Fruit fly (Drosophila melanogaster) whole organism, embryonic: Measurements from ENCODE around the gene CG31549.

Experiments
- BEAF-32 ChIP-seq: fragments of 200-800 bp; sonication (Bioruptor generic); optimal IDR thresholded peaks from 3 replicates; lab custom pipeline; 2017; ENCODE audit warnings: missing biosample characterization, missing genetic modification characterization, mild to moderate bottlenecking, moderate library complexity, missing genetic modification reagents
- CG10267 ChIP-seq: fragments of 200-800 bp; sonication (Bioruptor generic); optimal IDR thresholded peaks from 2 replicates; lab custom pipeline; 2018; ENCODE audit warnings: missing biosample characterization, mild to moderate bottlenecking, missing genetic modification characterization, moderate library complexity
- CG11093 ChIP-seq: fragments of 200-800 bp; sonication (Bioruptor generic); IDR thresholded peaks from 3 replicates; pipeline ENCODE4 v1.3.6; 2022; ENCODE audit warnings: missing biosample characterization, missing genetic modification characterization
- CG11456 ChIP-seq: fragments of 200-800 bp; sonication (Bioruptor generic); IDR thresholded peaks from 3 replicates; pipeline ENCODE4 v1.3.6; 2022; ENCODE audit warnings: missing biosample characterization, missing genetic modification characterization
- CG12659 ChIP-seq: fragments of 200-800 bp; sonication (Bioruptor generic); optimal IDR thresholded peaks from 3 replicates; lab custom pipeline; 2017; ENCODE audit warnings: mild to moderate bottlenecking, missing biosample characterization, missing genetic modification reagents, missing genetic modification characterization
- CG16779 ChIP-seq: fragments of 200-800 bp; sonication (Bioruptor generic); IDR thresholded peaks from 2 replicates; pipeline ENCODE4 v1.3.6; 2022; ENCODE audit warnings: missing biosample characterization, missing genetic modification characterization
- CG17186 ChIP-seq: fragments of 200-800 bp; sonication (Bioruptor generic); optimal IDR thresholded peaks from 3 replicates; lab custom pipeline; 2017; ENCODE audit warnings: missing biosample characterization, missing genetic modification reagents, missing genetic modification characterization
- CG30020 ChIP-seq: fragments of 200-800 bp; optimal IDR thresholded peaks from 2 replicates; lab custom pipeline; 2019; ENCODE audit warnings: missing biosample characterization, mild to moderate bottlenecking, missing genetic modification characterization, moderate library complexity
- CG33213 ChIP-seq: fragments of 200-800 bp; sonication (Bioruptor generic); optimal IDR thresholded peaks from 3 replicates; lab custom pipeline; 2016; ENCODE audit warnings: missing biosample characterization, missing genetic modification characterization
- CG3407 ChIP-seq: fragments of 200-800 bp; sonication (Bioruptor generic); optimal IDR thresholded peaks from 2 replicates; lab custom pipeline; 2018; ENCODE audit warnings: missing biosample characterization, mild to moderate bottlenecking, missing genetic modification characterization
- CG4360 ChIP-seq: fragments of 200-800 bp; sonication (Bioruptor generic); IDR thresholded peaks from 2 replicates; pipeline ENCODE4 v1.3.6; 2022; ENCODE audit warnings: missing biosample characterization, missing genetic modification characterization
- CG7372 ChIP-seq: fragments of 200-800 bp; sonication (Bioruptor generic); IDR thresholded peaks from 2 replicates; pipeline ENCODE4 v1.3.6; 2022; ENCODE audit warnings: missing biosample characterization, missing genetic modification characterization
- CG8089 ChIP-seq: fragments of 200-800 bp; sonication (Bioruptor generic); optimal IDR thresholded peaks from 3 replicates; lab custom pipeline; 2016; ENCODE audit warnings: missing biosample characterization, missing genetic modification characterization
- CG8478 ChIP-seq: fragments of >200 bp; optimal IDR thresholded peaks from 2 replicates; lab custom pipeline; 2018
- CTCF ChIP-seq: fragments of 200-800 bp; sonication (Bioruptor generic); optimal IDR thresholded peaks from 2 replicates; lab custom pipeline; 2017; ENCODE audit warnings: missing biosample characterization, mild to moderate bottlenecking, missing genetic modification characterization, moderate library complexity
- D19A ChIP-seq: fragments of 200-800 bp; optimal IDR thresholded peaks from 3 replicates; lab custom pipeline; 2019; ENCODE audit warnings: missing biosample characterization, mild to moderate bottlenecking, missing genetic modification characterization, moderate library complexity
- Deaf1 ChIP-seq: fragments of 200-800 bp; optimal IDR thresholded peaks from 3 replicates; lab custom pipeline; 2019; ENCODE audit warnings: missing biosample characterization, mild to moderate bottlenecking, missing genetic modification characterization, moderate library complexity
- Dfd ChIP-seq, 2 experiments: fragments of >200 bp; optimal IDR thresholded peaks; 2 replicates each; lab custom pipeline; 2017; ENCODE audit warnings: missing biosample characterization in 2 of 2, missing genetic modification characterization in 2 of 2
- ERR ChIP-seq: fragments of 200-800 bp; sonication (Bioruptor generic); optimal IDR thresholded peaks from 2 replicates; lab custom pipeline; 2016; ENCODE audit warnings: missing biosample characterization, missing genetic modification characterization
- Ets65A ChIP-seq: fragments of 200-800 bp; sonication (Bioruptor generic); peaks from one replicate; lab custom pipeline; 2016; ENCODE audit warnings: missing biosample characterization, missing genetic modification characterization
- HHEX ChIP-seq: fragments of 200-800 bp; sonication (Bioruptor generic); optimal IDR thresholded peaks from 3 replicates; lab custom pipeline; 2017; ENCODE audit warnings: missing biosample characterization, mild to moderate bottlenecking, missing genetic modification characterization, missing genetic modification reagents
- MBD-R2 ChIP-seq: fragments of 200-800 bp; sonication (Bioruptor generic); IDR thresholded peaks from 2 replicates; pipeline ENCODE4 v1.3.6; 2022; ENCODE audit warnings: missing biosample characterization, missing genetic modification characterization
- Med ChIP-seq: fragments of 200-800 bp; sonication (Bioruptor generic); peaks from one replicate; lab custom pipeline; 2016; ENCODE audit warnings: missing biosample characterization, missing genetic modification characterization, mild to moderate bottlenecking, inconsistent platforms, moderate library complexity
- NC2α ChIP-seq: fragments of 200-800 bp; sonication (Bioruptor generic); optimal IDR thresholded peaks from 2 replicates; lab custom pipeline; 2016; ENCODE audit warnings: missing biosample characterization, missing genetic modification characterization
- Neu2 ChIP-seq: fragments of 200-800 bp; sonication (Bioruptor generic); optimal IDR thresholded peaks from 3 replicates; lab custom pipeline; 2016; ENCODE audit warnings: missing biosample characterization, missing genetic modification characterization, borderline replicate concordance
- Pdp1 ChIP-seq, 2 experiments: fragments of 200-800 bp; sonication (Bioruptor generic); optimal IDR thresholded peaks; 3 replicates each; lab custom pipeline; 2016; ENCODE audit warnings: missing biosample characterization in 2 of 2, missing genetic modification characterization in 2 of 2, mild to moderate bottlenecking in 1 of 2, moderate library complexity in 1 of 2
- abd-A ChIP-seq: fragments of 200-800 bp; sonication (Bioruptor generic); optimal IDR thresholded peaks from 3 replicates; lab custom pipeline; 2019; ENCODE audit warnings: missing biosample characterization, mild to moderate bottlenecking, missing genetic modification characterization, moderate library complexity
- br ChIP-seq: fragments of >200 bp; optimal IDR thresholded peaks from 2 replicates; lab custom pipeline; 2017
- caup ChIP-seq: fragments of 200-800 bp; sonication (Bioruptor generic); optimal IDR thresholded peaks from 3 replicates; lab custom pipeline; 2017; ENCODE audit warnings: missing biosample characterization, mild to moderate bottlenecking, missing genetic modification characterization, moderate library complexity; ENCODE audit not compliant: severe bottlenecking
- ci ChIP-seq: fragments of 200-800 bp; sonication (Bioruptor generic); IDR thresholded peaks from 3 replicates; pipeline ENCODE4 v1.3.6; 2022; ENCODE audit warnings: missing biosample characterization, missing genetic modification characterization
- crp ChIP-seq, 2 experiments: fragments of 200-800 bp; sonication (Bioruptor generic); optimal IDR thresholded peaks; 2 replicates in 1 of 2; 3 replicates in 1 of 2; lab custom pipeline; 2017; ENCODE audit warnings: missing biosample characterization in 2 of 2, missing genetic modification characterization in 2 of 2, mild to moderate bottlenecking in 1 of 2, moderate library complexity in 1 of 2
- esg ChIP-seq: fragments of 200-800 bp; sonication (Bioruptor generic); conservative IDR thresholded peaks from 2 replicates; pipeline ENCODE4 v1.3.6; 2022; ENCODE audit warnings: missing biosample characterization, missing genetic modification characterization
- exex ChIP-seq: fragments of 200-800 bp; sonication (Bioruptor generic); optimal IDR thresholded peaks from 4 replicates; lab custom pipeline; 2018; ENCODE audit warnings: missing biosample characterization, mild to moderate bottlenecking, missing genetic modification characterization, moderate library complexity
- inv ChIP-seq: fragments of 200-800 bp; sonication (Bioruptor generic); IDR thresholded peaks from 2 replicates; pipeline ENCODE4 v1.3.6; 2022; ENCODE audit warnings: missing biosample characterization, missing genetic modification characterization; ENCODE audit not compliant: partially characterized antibody
- jing ChIP-seq: fragments of 200-800 bp; sonication (Bioruptor generic); optimal IDR thresholded peaks from 2 replicates; lab custom pipeline; 2018; ENCODE audit warnings: missing biosample characterization, mild to moderate bottlenecking, missing genetic modification characterization
- lola ChIP-seq, 3 experiments: fragments of >200 bp in 2 of 3; fragments of 200-800 bp in 1 of 3; sonication (Bioruptor generic) in 1 of 3; optimal IDR thresholded peaks; 2 replicates each; lab custom pipeline; 2017 to 2019; ENCODE audit warnings: missing biosample characterization in 3 of 3, missing genetic modification characterization in 3 of 3, mild to moderate bottlenecking in 1 of 3, moderate library complexity in 1 of 3
- nom ChIP-seq: fragments of 200-800 bp; sonication (Bioruptor generic); optimal IDR thresholded peaks from 2 replicates; lab custom pipeline; 2017; ENCODE audit warnings: missing biosample characterization, missing genetic modification characterization, mild to moderate bottlenecking, moderate library complexity, missing genetic modification reagents
- peb ChIP-seq: fragments of 200-800 bp; sonication (Bioruptor generic); IDR thresholded peaks from 2 replicates; pipeline ENCODE4 v1.3.6; 2022; ENCODE audit warnings: missing biosample characterization, missing genetic modification characterization
- rib ChIP-seq: fragments of 200-800 bp; sonication (Bioruptor generic); IDR thresholded peaks from 2 replicates; pipeline ENCODE4 v1.3.6; 2022; ENCODE audit warnings: missing biosample characterization, missing genetic modification characterization
- ro ChIP-seq: fragments of 200-800 bp; sonication (Bioruptor generic); IDR thresholded peaks from 2 replicates; pipeline ENCODE4 v1.3.6; 2022; ENCODE audit warnings: missing biosample characterization, missing genetic modification characterization
- sens ChIP-seq: fragments of 200-800 bp; sonication (Bioruptor generic); peaks from one replicate; lab custom pipeline; 2016; ENCODE audit warnings: missing biosample characterization, missing genetic modification characterization
- sim ChIP-seq: fragments of 200-800 bp; sonication (Bioruptor generic); IDR thresholded peaks from 2 replicates; pipeline ENCODE4 v1.3.6; 2022; ENCODE audit warnings: missing biosample characterization, missing genetic modification characterization
- sqz ChIP-seq: fragments of 200-800 bp; sonication (Bioruptor generic); optimal IDR thresholded peaks from 3 replicates; lab custom pipeline; 2018; ENCODE audit warnings: missing biosample characterization, mild to moderate bottlenecking, missing genetic modification characterization
- stwl ChIP-seq: fragments of 200-800 bp; sonication (Bioruptor generic); optimal IDR thresholded peaks from 3 replicates; lab custom pipeline; 2018; ENCODE audit warnings: missing biosample characterization, mild to moderate bottlenecking, missing genetic modification characterization, moderate library complexity
- sug ChIP-seq: fragments of 200-800 bp; optimal IDR thresholded peaks from 2 replicates; lab custom pipeline; 2019; ENCODE audit warnings: missing biosample characterization, mild to moderate bottlenecking, missing genetic modification characterization, moderate library complexity
- vvl ChIP-seq: fragments of 200-800 bp; sonication (Bioruptor generic); IDR thresholded peaks from 2 replicates; pipeline ENCODE4 v1.3.6; 2022; ENCODE audit warnings: missing biosample characterization, missing genetic modification characterization

The CG31549 gene

DNA sequence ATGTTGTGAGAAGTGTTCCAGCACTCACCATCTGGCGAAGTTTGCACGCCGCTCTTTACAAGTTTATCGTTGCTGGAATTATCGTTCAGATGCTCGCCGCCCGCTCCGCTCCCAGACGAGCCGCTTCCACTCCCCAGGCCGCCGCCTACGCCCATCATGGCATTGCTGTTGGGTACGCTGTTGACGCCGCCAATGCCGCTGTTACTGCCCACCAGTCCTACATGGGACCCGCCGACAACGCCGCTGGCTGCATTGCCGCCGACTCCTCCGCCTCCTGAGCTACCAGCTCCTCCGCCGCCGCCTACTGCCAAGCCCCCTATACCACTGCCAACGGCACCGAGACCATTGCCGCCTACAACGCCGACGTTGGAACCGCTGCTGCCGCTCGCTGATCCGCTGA is 23.6 kb upstream of the CG31549 start:
- TF ChIP-seq CG11093 (GFP tag; lab: Robert Waterston, UW) (0 out of 3 replicates have a peak, but pooled peaks have one; percentile 40), inv (GFP tag; lab: Robert Waterston, UW) (0 out of 2 replicates have a peak, but pooled peaks have one; percentile 12), sqz (GFP tag; lab: Kevin White, UChicago) (no peak), CG8478 (lab: Kevin White, UChicago) (peak; percentile 59), CG11456 (0 out of 3 replicates have a peak, but pooled peaks have one; percentile 32), Dfd (GFP tag; optimal IDR thresholded peaks at IDR 0.05; lab: Kevin White, UChicago) (peak in 1 of 2 experiments; percentile 73), Med (peak; percentile 52), CG16779 (GFP tag; lab: Robert Waterston, UW) (0 out of 2 replicates have a peak, but pooled peaks have one; percentile 18), ci (0 out of 3 replicates have a peak, but pooled peaks have one; percentile 25), vvl (no peak), ERR (GFP tag; lab: Kevin White, UChicago) (no peak), br (no peak), CG33213 (GFP tag; lab: Kevin White, UChicago) (no peak)

dm6 chr3R:5610656-5611055 is 21.3 kb upstream of the CG31549 start:
- TF ChIP-seq Deaf1 (tag; lab: Kevin White, UChicago) (no peak), D19A (no peak), exex (tag; lab: Kevin White, UChicago) (peak; percentile 55), peb (no peak), sens (GFP tag; lab: Kevin White, UChicago) (peak; percentile 9), sug (tag; lab: Kevin White, UChicago) (peak; percentile 88), jing (GFP tag; lab: Kevin White, UChicago) (no peak), NC2α (no peak), sim (GFP tag; lab: Robert Waterston, UW) (no peak), Pdp1 (GFP tag; optimal IDR thresholded peaks at IDR 0.05; lab: Kevin White, UChicago) (peak in 1 of 2 experiments; percentile 91)

DNA sequence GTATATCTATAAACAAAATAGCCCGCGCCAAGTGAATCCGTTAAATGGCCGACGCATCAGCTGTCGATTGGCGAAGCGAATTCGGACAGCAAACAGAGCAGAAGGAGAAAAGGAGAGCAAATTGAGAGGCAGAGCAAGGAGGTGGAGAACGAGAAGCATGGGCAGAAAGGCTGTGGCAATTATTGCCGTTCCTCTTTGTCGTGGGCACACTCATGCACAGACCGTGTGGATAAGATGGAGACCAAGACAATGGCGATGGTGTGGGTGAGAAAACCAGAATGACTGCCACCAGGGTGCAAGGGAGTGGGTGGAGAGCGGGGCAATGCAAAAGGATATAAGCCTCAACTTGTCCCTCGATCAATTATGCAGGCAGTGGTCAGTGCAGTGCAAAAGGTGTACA is 20.8 kb upstream of the CG31549 start:
- TF ChIP-seq nom (peak; percentile 40), CG7372 (GFP tag; lab: Robert Waterston, UW) (no peak), ro (GFP tag; lab: Robert Waterston, UW) (no peak), Med (peak; percentile 22), BEAF-32 (GFP tag; lab: Kevin White, UChicago) (no peak)

- TF ChIP-seq stwl (tag; lab: Kevin White, UChicago) (peak; percentile 31), lola (GFP tag; optimal IDR thresholded peaks at IDR 0.05; lab: Kevin White, UChicago) (peak in 1 of 3 experiments; percentile 3), rib (0 out of 2 replicates have a peak, but pooled peaks have one; percentile 42), caup (GFP tag; lab: Kevin White, UChicago) (no peak), CG17186 (GFP tag; lab: Kevin White, UChicago) (peak; percentile 6), esg (GFP tag; lab: Robert Waterston, UW) (no peak), Pdp1 (GFP tag; optimal IDR thresholded peaks at IDR 0.05; lab: Kevin White, UChicago) (peak in 1 of 2 experiments; percentile 23), abd-A (tag; lab: Kevin White, UChicago) (no peak), CG10267 (tag; lab: Kevin White, UChicago) (peak; percentile 80), CTCF (GFP tag; lab: Kevin White, UChicago) (peak; percentile 3), CG3407 (GFP tag; lab: Kevin White, UChicago) (no peak), crp (GFP tag; optimal IDR thresholded peaks at IDR 0.05; lab: Kevin White, UChicago) (peak in 1 of 2 experiments; percentile 77), MBD-R2 (GFP tag; lab: Robert Waterston, UW) (peak; percentile 41), CG30020 (peak; percentile 1), Ets65A (peak; percentile 63), CG8089 (GFP tag; lab: Kevin White, UChicago) (no peak), Med (peak; percentile 69), CG4360 (GFP tag; lab: Robert Waterston, UW) (peak; percentile 65), HHEX (GFP tag; lab: Kevin White, UChicago) (peak; percentile 10), Neu2 (no peak), CG12659 (GFP tag; lab: Kevin White, UChicago) (peak; percentile 17)
Observed at dm6 chr3R:5611733-5612132, 20.3 kb upstream of the CG31549 start.
